Fruit fly (Drosophila melanogaster): Measurements from ENCODE around the gene CG17350.
A peak's percentile ranks its signal among the peaks of the same experiment; 100 is the strongest.

CG17350 gene

dm6 chr2L:19425765-19426329 is 45.1 kb downstream of the CG17350 start (continued):
- TF ChIP-seq Myb (GFP tag; optimal IDR thresholded peaks at IDR 0.05) (no peak), CG13123 (GFP tag; optimal IDR thresholded peaks at IDR 0.05) (no peak), CG6765 (GFP tag; optimal IDR thresholded peaks at IDR 0.05) (peak; percentile 44), CG9727 (GFP tag; optimal IDR thresholded peaks at IDR 0.05) (peak; percentile 72), CG14860 (GFP tag; IDR thresholded peaks at IDR 0.05; ENCODE audit: partially characterized antibody) (no peak), Fer2 (tag; optimal IDR thresholded peaks at IDR 0.05) (peak; percentile 32), btn (GFP tag; optimal IDR thresholded peaks at IDR 0.05) (peak; percentile 3), B-H2 (GFP tag; optimal IDR thresholded peaks at IDR 0.05) (no peak), sc (optimal IDR thresholded peaks at IDR 0.05) (no peak), sc (GFP tag; optimal IDR thresholded peaks at IDR 0.05) (peak; percentile 14), Xbp1 (GFP tag; optimal IDR thresholded peaks at IDR 0.05) (peak; percentile 77), sima (GFP tag; optimal IDR thresholded peaks at IDR 0.05) (no peak), trem (tag; optimal IDR thresholded peaks at IDR 0.05) (peak; percentile 57), CG6683 (GFP tag; optimal IDR thresholded peaks at IDR 0.05) (no peak), D19A (tag; optimal IDR thresholded peaks at IDR 0.05) (peak; percentile 66), Taf1 (GFP tag; IDR thresholded peaks at IDR 0.05) (peak; percentile 55), CG10959 (GFP tag; IDR thresholded peaks at IDR 0.05) (peak; percentile 59), dmrt11E (tag; optimal IDR thresholded peaks at IDR 0.05) (peak; percentile 63), CG33213 (GFP tag; optimal IDR thresholded peaks at IDR 0.05) (peak; percentile 50), GATAe (GFP tag; conservative IDR thresholded peaks at IDR 0.05) (peak; percentile 43; the same call in 1 of the 2 replicates), Rfx (GFP tag; IDR thresholded peaks at IDR 0.05) (peak; percentile 86), usp (GFP tag; optimal IDR thresholded peaks at IDR 0.05) (no peak), NFAT (GFP tag; IDR thresholded peaks at IDR 0.05) (peak; percentile 77), CG3407 (GFP tag; optimal IDR thresholded peaks at IDR 0.05) (peak; percentile 30), Trl (optimal IDR thresholded peaks at IDR 0.05) (no peak), Trl (GFP tag; optimal IDR thresholded peaks at IDR 0.05) (peak; percentile 52), CG34224 (GFP tag; IDR thresholded peaks at IDR 0.05; ENCODE audit: partially characterized antibody) (no peak), CG11456 (GFP tag; IDR thresholded peaks at IDR 0.05) (peak; percentile 70; the same call in 2 of the 3 replicates), Stat92E (GFP tag; optimal IDR thresholded peaks at IDR 0.05) (no peak), wek (GFP tag; optimal IDR thresholded peaks at IDR 0.05) (no peak), Chrac-16 (GFP tag; optimal IDR thresholded peaks at IDR 0.05) (peak; percentile 63), fd102C (GFP tag; optimal IDR thresholded peaks at IDR 0.05) (no peak), CG14965 (GFP tag; optimal IDR thresholded peaks at IDR 0.05; ENCODE audit: borderline replicate concordance) (peak; percentile 95), CG13296 (GFP tag; optimal IDR thresholded peaks at IDR 0.05) (peak; percentile 58), CG4854 (GFP tag; optimal IDR thresholded peaks at IDR 0.05) (peak; percentile 45), maf-S (GFP tag; optimal IDR thresholded peaks at IDR 0.05) (peak; percentile 32), CG32532 (GFP tag; IDR thresholded peaks at IDR 0.05) (peak; percentile 83), CG2889 (GFP tag; IDR thresholded peaks at IDR 0.05) (no peak), CG7928 (GFP tag; optimal IDR thresholded peaks at IDR 0.05) (no peak), H15 (GFP tag; IDR thresholded peaks at IDR 0.05) (peak; percentile 38; the same call in 1 of the 3 replicates), Sox100B (GFP tag; optimal IDR thresholded peaks at IDR 0.05) (peak; percentile 55)

dm6 chr2L:19426330-19426781 is 45.6 kb downstream of the CG17350 start, which contains the start of gene Pax:
Pax (minus strand) TSS chr2L:19426596.
- TF ChIP-seq D (optimal IDR thresholded peaks at IDR 0.05), result no peak
- TF ChIP-seq D (GFP tag; optimal IDR thresholded peaks at IDR 0.05), result no peak
- TF ChIP-seq cg (GFP tag; optimal IDR thresholded peaks at IDR 0.05), result peak; percentile 93
- TF ChIP-seq dan (GFP tag; IDR thresholded peaks at IDR 0.05), result no peak
- TF ChIP-seq gro (GFP tag; optimal IDR thresholded peaks at IDR 0.05), result no peak
- TF ChIP-seq CG9727 (GFP tag; optimal IDR thresholded peaks at IDR 0.05), result no peak
- no peak for TF ChIP-seq CG1529 (GFP tag; optimal IDR thresholded peaks at IDR 0.05)
- peak; percentile 90 for TF ChIP-seq CG7963 (GFP tag; IDR thresholded peaks at IDR 0.05; ENCODE audit: partially characterized antibody)
- TF ChIP-seq CG9932 (GFP tag; IDR thresholded peaks at IDR 0.05), result peak; percentile 5; the same call in 1 of the 2 replicates
- TF ChIP-seq Sox100B (GFP tag; optimal IDR thresholded peaks at IDR 0.05), result no peak
- TF ChIP-seq CHES-1-like (GFP tag; optimal IDR thresholded peaks at IDR 0.05), result no peak
- TF ChIP-seq CG7357 (GFP tag; IDR thresholded peaks at IDR 0.05), result no peak
- no peak for TF ChIP-seq nau (GFP tag; optimal IDR thresholded peaks at IDR 0.05)
- no peak for TF ChIP-seq E2f1 (GFP tag; IDR thresholded peaks at IDR 0.05)
